Fruit fly (Drosophila melanogaster): ENCODE measurements around the gene CG43447.

- TF ChIP-seq psq (optimal IDR thresholded peaks at IDR 0.05), result no peak
- no peak for TF ChIP-seq Myc (optimal IDR thresholded peaks at IDR 0.05)
- TF ChIP-seq h (optimal IDR thresholded peaks at IDR 0.05), result no peak
- no peak for TF ChIP-seq insv (optimal IDR thresholded peaks at IDR 0.05)
These were observed 38.3 kb downstream of the CG43447 start, which contains the start of gene Cyp6a18 for dm6 chr3R:27478375-27478774.

Data from Kc167 (cell line).